Worm (Caenorhabditis elegans) whole organism, mixed stage, embryonic: ENCODE results near the gene srh-38.

Experiments
- M03D4.4 ChIP-seq: sonication (generic microtip); optimal IDR thresholded peaks from 2 replicates; lab custom pipeline; 2017; ENCODE audit warnings: mild to moderate bottlenecking, missing genetic modification characterization, missing compliant biosample characterization
- ceh-43 ChIP-seq: fragments of 200-800 bp; sonication (Bioruptor generic); optimal IDR thresholded peaks from 2 replicates; lab custom pipeline; 2018; ENCODE audit warnings: mild to moderate bottlenecking, missing genetic modification characterization, moderate library complexity, missing compliant biosample characterization
- mab-5 ChIP-seq: fragments of 150-350 bp; optimal IDR thresholded peaks from 2 replicates; lab custom pipeline; 2014; ENCODE audit warnings: missing biosample characterization, missing genetic modification characterization
- nhr-28 ChIP-seq: fragments of 150-350 bp; optimal IDR thresholded peaks from 2 replicates; lab custom pipeline; 2014; ENCODE audit warnings: missing biosample characterization, missing genetic modification characterization
- nhr-76 ChIP-seq: sonication (generic microtip); optimal IDR thresholded peaks from 2 replicates; lab custom pipeline; 2017; ENCODE audit warnings: missing biosample characterization, missing genetic modification characterization
- unc-62 ChIP-seq: fragments of 150-350 bp; optimal IDR thresholded peaks from 2 replicates; lab custom pipeline; 2014; ENCODE audit warnings: missing biosample characterization, missing genetic modification reagents, missing genetic modification characterization

- no peak for TF ChIP-seq mab-5 (tag; lab: Kevin White, UChicago)
- TF ChIP-seq nhr-28, result no peak
- no peak for TF ChIP-seq nhr-76 (tag; lab: Kevin White, UChicago)
- no peak for TF ChIP-seq ceh-43
- TF ChIP-seq unc-62 (GFP tag; lab: Kevin White, UChicago), result no peak
- TF ChIP-seq M03D4.4 (tag; lab: Kevin White, UChicago), result no peak
Observed at ce11 chrV:2888681-2889080, 33.8 kb downstream of the srh-38 start, which contains the start of gene srw-4.
